Worm (Caenorhabditis elegans) whole organism, L1 larva: Measurements from ENCODE around the gene Y43F8B.22.

Source experiments
- dpl-1 ChIP-seq, 3 experiments: fragments of 150-350 bp in 2 of 3; sonication (generic microtip) in 1 of 3; optimal IDR thresholded peaks; 2 replicates each; lab custom pipeline; 2014 to 2017; ENCODE audit warnings: missing biosample characterization in 3 of 3, missing genetic modification characterization in 3 of 3, missing genetic modification reagents in 3 of 3
- elt-3 ChIP-seq, 6 experiments: fragments of 150-350 bp in 1 of 6; sonication (generic microtip); optimal IDR thresholded peaks; 2 replicates each; lab custom pipeline; 2017 to 2018; ENCODE audit warnings: missing biosample characterization in 6 of 6, missing genetic modification characterization in 6 of 6, inconsistent platforms in 1 of 6
- grh-1 ChIP-seq: fragments of 200-800 bp; sonication (Bioruptor generic); IDR thresholded peaks from 2 replicates; pipeline ENCODE4 v1.3.6; 2022; ENCODE audit warnings: missing genetic modification reagents, missing genetic modification characterization, missing compliant biosample characterization
- lin-39 ChIP-seq: fragments of 150-350 bp; optimal IDR thresholded peaks from 2 replicates; lab custom pipeline; 2014; ENCODE audit warnings: missing biosample characterization, missing genetic modification reagents, missing genetic modification characterization
- mdl-1 ChIP-seq, 2 experiments: fragments of 150-350 bp; optimal IDR thresholded peaks; 2 replicates each; lab custom pipeline; 2014 to 2017; ENCODE audit warnings: missing biosample characterization in 2 of 2, missing genetic modification characterization in 2 of 2, inconsistent platforms in 1 of 2
- mep-1 ChIP-seq: fragments of 150-350 bp; optimal IDR thresholded peaks from 2 replicates; lab custom pipeline; 2014; ENCODE audit warnings: missing biosample characterization, missing genetic modification characterization
- nhr-11 ChIP-seq: fragments of 150-350 bp; optimal IDR thresholded peaks from 2 replicates; lab custom pipeline; 2014; ENCODE audit warnings: missing biosample characterization, missing genetic modification characterization
- nhr-237 ChIP-seq: fragments of 150-350 bp; optimal IDR thresholded peaks from 2 replicates; lab custom pipeline; 2014; ENCODE audit warnings: missing biosample characterization, missing genetic modification characterization
- nhr-90 ChIP-seq: sonication (generic microtip); optimal IDR thresholded peaks from 2 replicates; lab custom pipeline; 2016; ENCODE audit warnings: mild to moderate bottlenecking, missing genetic modification characterization, missing compliant biosample characterization; ENCODE audit not compliant: poor library complexity
- snpc-4 ChIP-seq: fragments of 150-350 bp; optimal IDR thresholded peaks from 2 replicates; lab custom pipeline; 2014; ENCODE audit warnings: missing biosample characterization, missing genetic modification characterization
- sptf-1 ChIP-seq: fragments of 150-350 bp; optimal IDR thresholded peaks from 2 replicates; lab custom pipeline; 2014; ENCODE audit warnings: missing biosample characterization, missing genetic modification characterization
- unc-62 ChIP-seq: fragments of 150-350 bp; optimal IDR thresholded peaks from 2 replicates; lab custom pipeline; 2014; ENCODE audit warnings: missing biosample characterization, missing genetic modification reagents, missing genetic modification characterization
- zag-1 ChIP-seq: fragments of 150-350 bp; optimal IDR thresholded peaks from 2 replicates; lab custom pipeline; 2014; ENCODE audit warnings: missing biosample characterization, missing genetic modification characterization
- ztf-4 ChIP-seq: fragments of 150-350 bp; optimal IDR thresholded peaks from 2 replicates; lab custom pipeline; 2014; ENCODE audit warnings: missing biosample characterization, missing genetic modification characterization

- TF ChIP-seq unc-62 (GFP tag; lab: Kevin White, UChicago) = no peak
- TF ChIP-seq ztf-4 = no peak
- no peak for TF ChIP-seq dpl-1 (GFP tag; optimal IDR thresholded peaks at IDR 0.05; lab: Kevin White, UChicago)
- no peak for TF ChIP-seq zag-1
- no peak for TF ChIP-seq lin-39 (tag; lab: Kevin White, UChicago)
- no peak for TF ChIP-seq elt-3 (tag; optimal IDR thresholded peaks at IDR 0.05; lab: Kevin White, UChicago)
- no peak for TF ChIP-seq nhr-90 (tag; lab: Kevin White, UChicago)
- TF ChIP-seq sptf-1 = no peak
- no peak for TF ChIP-seq grh-1
- TF ChIP-seq mdl-1 (tag; optimal IDR thresholded peaks at IDR 0.05; lab: Kevin White, UChicago) = no peak
- no peak for TF ChIP-seq nhr-237
- no peak for TF ChIP-seq snpc-4 (tag; lab: Kevin White, UChicago)
- no peak for TF ChIP-seq mep-1 (tag; lab: Kevin White, UChicago)
- no peak for TF ChIP-seq nhr-11
These were observed 20.0 kb downstream of the Y43F8B.22 start, which contains the start of gene Y43F8B.3 for ce11 chrV:19502579-19503151.
